Fruit fly (Drosophila melanogaster) whole organism, adult: Measurements from ENCODE around the gene Pp4-19C.
A peak's percentile ranks its signal among the peaks of the same experiment; 100 is the strongest.

Experiments used
- CG11617 ChIP-seq: fragments of 200-800 bp; sonication (Bioruptor generic); optimal IDR thresholded peaks from 2 replicates; lab custom pipeline; 2017; ENCODE audit warnings: mild to moderate bottlenecking, missing biosample characterization, missing genetic modification reagents, missing genetic modification characterization
- CG12768 ChIP-seq: fragments of 200-800 bp; sonication (Bioruptor generic); optimal IDR thresholded peaks from 2 replicates; lab custom pipeline; 2017; ENCODE audit warnings: missing biosample characterization, missing genetic modification characterization, mild to moderate bottlenecking, moderate library complexity, missing genetic modification reagents
- CG14711 ChIP-seq: fragments of 200-800 bp; sonication (Bioruptor generic); optimal IDR thresholded peaks from 2 replicates; lab custom pipeline; 2018; ENCODE audit warnings: missing biosample characterization, mild to moderate bottlenecking, missing genetic modification characterization, moderate library complexity
- CG1620 ChIP-seq: fragments of 200-800 bp; sonication (Bioruptor generic); optimal IDR thresholded peaks from 2 replicates; lab custom pipeline; 2016; ENCODE audit warnings: missing biosample characterization, missing genetic modification characterization
- CG33017 ChIP-seq: fragments of 200-800 bp; sonication (Bioruptor generic); optimal IDR thresholded peaks from 2 replicates; lab custom pipeline; 2018; ENCODE audit warnings: missing biosample characterization, mild to moderate bottlenecking, missing genetic modification characterization, moderate library complexity
- CG5204 ChIP-seq: fragments of 200-800 bp; sonication (Bioruptor generic); optimal IDR thresholded peaks from 2 replicates; lab custom pipeline; 2016; ENCODE audit warnings: missing biosample characterization, missing genetic modification characterization
- CG7045 ChIP-seq: fragments of 200-800 bp; sonication (Bioruptor generic); optimal IDR thresholded peaks from 2 replicates; lab custom pipeline; 2017; ENCODE audit warnings: missing biosample characterization, mild to moderate bottlenecking, missing genetic modification characterization
- CG7101 ChIP-seq: fragments of 200-800 bp; sonication (Bioruptor generic); optimal IDR thresholded peaks from 2 replicates; lab custom pipeline; 2018; ENCODE audit warnings: missing biosample characterization, mild to moderate bottlenecking, missing genetic modification characterization, moderate library complexity
- Clk ChIP-seq: fragments of 200-800 bp; sonication (Bioruptor generic); optimal IDR thresholded peaks from 2 replicates; lab custom pipeline; 2017; ENCODE audit warnings: missing biosample characterization, missing genetic modification characterization
- Crg-1 ChIP-seq: fragments of 200-800 bp; sonication (Bioruptor generic); optimal IDR thresholded peaks from 2 replicates; lab custom pipeline; 2016; ENCODE audit warnings: missing biosample characterization, missing genetic modification characterization
- Hr96 ChIP-seq: fragments of 200-800 bp; sonication (Bioruptor generic); optimal IDR thresholded peaks from 2 replicates; lab custom pipeline; 2016; ENCODE audit warnings: missing biosample characterization, missing genetic modification characterization
- Mnt ChIP-seq: fragments of 200-800 bp; sonication (Bioruptor generic); optimal IDR thresholded peaks from 2 replicates; lab custom pipeline; 2016; ENCODE audit warnings: missing biosample characterization, mild to moderate bottlenecking, missing genetic modification characterization
- bab1 ChIP-seq: fragments of 200-800 bp; sonication (Bioruptor generic); optimal IDR thresholded peaks from 3 replicates; lab custom pipeline; 2019; ENCODE audit warnings: missing biosample characterization, mild to moderate bottlenecking, missing genetic modification characterization, moderate library complexity
- cic ChIP-seq: fragments of 200-800 bp; sonication (Bioruptor generic); optimal IDR thresholded peaks from 2 replicates; lab custom pipeline; 2017; ENCODE audit warnings: missing biosample characterization, mild to moderate bottlenecking, missing genetic modification characterization, moderate library complexity
- cnc ChIP-seq, 2 experiments: fragments of >200 bp; optimal IDR thresholded peaks; 2 replicates each; lab custom pipeline; 2017
- kay ChIP-seq: fragments of 200-800 bp; sonication (Bioruptor generic); peaks from one replicate; lab custom pipeline; 2016; ENCODE audit warnings: missing biosample characterization, missing genetic modification characterization, borderline replicate concordance
- ovo ChIP-seq: fragments of 200-800 bp; sonication (Bioruptor generic); optimal IDR thresholded peaks from 2 replicates; lab custom pipeline; 2016; ENCODE audit warnings: missing biosample characterization, missing genetic modification characterization
- pad ChIP-seq: fragments of 200-800 bp; sonication (Bioruptor generic); optimal IDR thresholded peaks from 3 replicates; lab custom pipeline; 2017; ENCODE audit warnings: missing biosample characterization, missing genetic modification characterization, mild to moderate bottlenecking, moderate library complexity, missing genetic modification reagents
- tj ChIP-seq: fragments of 200-800 bp; sonication (Bioruptor generic); optimal IDR thresholded peaks from 3 replicates; lab custom pipeline; 2017; ENCODE audit warnings: missing biosample characterization, mild to moderate bottlenecking, missing genetic modification characterization, moderate library complexity
- toe ChIP-seq: fragments of 200-800 bp; sonication (Bioruptor generic); optimal IDR thresholded peaks from 2 replicates; lab custom pipeline; 2016; ENCODE audit warnings: missing biosample characterization, missing genetic modification characterization

The Pp4-19C gene

dm6 chrX:20394066-20394913 lies 29.5 kb downstream of the Pp4-19C start, which contains the start of gene HERC2:
HERC2 (plus strand) TSS chrX:20394395.
- TF ChIP-seq CG1620 (GFP tag; lab: Kevin White, UChicago) (peak; percentile 62), toe (GFP tag; lab: Kevin White, UChicago) (peak; percentile 52), Hr96 (GFP tag; lab: Kevin White, UChicago) (peak; percentile 62), pad (GFP tag; lab: Kevin White, UChicago) (peak; percentile 10), Mnt (GFP tag; lab: Kevin White, UChicago) (no peak), CG12768 (GFP tag; lab: Kevin White, UChicago) (no peak), CG5204 (peak; percentile 44), CG7045 (no peak)

dm6 chrX:20393580-20393979 lies 30.2 kb downstream of the Pp4-19C start, which contains the start of gene Syx16:
Syx16 (minus strand) TSS chrX:20393751.
- TF ChIP-seq Hr96 (GFP tag; lab: Kevin White, UChicago), result no peak
- no peak for TF ChIP-seq cic
- TF ChIP-seq tj (GFP tag; lab: Kevin White, UChicago), result no peak
- no peak for TF ChIP-seq Mnt (GFP tag; lab: Kevin White, UChicago)
- no peak for TF ChIP-seq cnc (optimal IDR thresholded peaks at IDR 0.05; lab: Kevin White, UChicago)
- TF ChIP-seq CG5204, result no peak
- TF ChIP-seq bab1, result no peak
- no peak for TF ChIP-seq Crg-1 (GFP tag; lab: Kevin White, UChicago)
- no peak for TF ChIP-seq CG1620 (GFP tag; lab: Kevin White, UChicago)
- no peak for TF ChIP-seq toe (GFP tag; lab: Kevin White, UChicago)
- TF ChIP-seq kay (GFP tag; lab: Kevin White, UChicago), result no peak
- no peak for TF ChIP-seq CG7101
- TF ChIP-seq CG11617, result no peak
- TF ChIP-seq CG33017 (tag; lab: Kevin White, UChicago), result no peak
- TF ChIP-seq ovo (GFP tag; lab: Kevin White, UChicago), result no peak
- no peak for TF ChIP-seq CG12768 (GFP tag; lab: Kevin White, UChicago)
- TF ChIP-seq CG14711 (tag; lab: Kevin White, UChicago), result no peak
- no peak for TF ChIP-seq Clk (GFP tag; lab: Kevin White, UChicago)
- TF ChIP-seq pad (GFP tag; lab: Kevin White, UChicago), result no peak
- TF ChIP-seq CG7045, result no peak

- TF ChIP-seq Crg-1 (GFP tag; lab: Kevin White, UChicago) (no peak), Mnt (GFP tag; lab: Kevin White, UChicago) (peak; percentile 99), CG5204 (no peak), pad (GFP tag; lab: Kevin White, UChicago) (no peak), Clk (GFP tag; lab: Kevin White, UChicago) (no peak), CG14711 (tag; lab: Kevin White, UChicago) (no peak), bab1 (peak; percentile 42), CG12768 (GFP tag; lab: Kevin White, UChicago) (no peak), tj (GFP tag; lab: Kevin White, UChicago) (no peak), cnc (optimal IDR thresholded peaks at IDR 0.05; lab: Kevin White, UChicago) (no peak), kay (GFP tag; lab: Kevin White, UChicago) (no peak), Hr96 (GFP tag; lab: Kevin White, UChicago) (no peak)
Observed at dm6 chrX:20391230-20391629, 32.6 kb downstream of the Pp4-19C start.

- no peak for TF ChIP-seq Hr96 (GFP tag; lab: Kevin White, UChicago)
- no peak for TF ChIP-seq kay (GFP tag; lab: Kevin White, UChicago)
- no peak for TF ChIP-seq bab1
- no peak for TF ChIP-seq tj (GFP tag; lab: Kevin White, UChicago)
- TF ChIP-seq CG33017 (tag; lab: Kevin White, UChicago), result no peak
- no peak for TF ChIP-seq CG12768 (GFP tag; lab: Kevin White, UChicago)
- no peak for TF ChIP-seq CG14711 (tag; lab: Kevin White, UChicago)
- TF ChIP-seq CG11617, result no peak
- no peak for TF ChIP-seq Crg-1 (GFP tag; lab: Kevin White, UChicago)
- no peak for TF ChIP-seq toe (GFP tag; lab: Kevin White, UChicago)
- no peak for TF ChIP-seq Clk (GFP tag; lab: Kevin White, UChicago)
- TF ChIP-seq Mnt (GFP tag; lab: Kevin White, UChicago), result no peak
- no peak for TF ChIP-seq CG7101
- no peak for TF ChIP-seq cnc (optimal IDR thresholded peaks at IDR 0.05; lab: Kevin White, UChicago)
- TF ChIP-seq CG1620 (GFP tag; lab: Kevin White, UChicago), result no peak
- no peak for TF ChIP-seq CG5204
- TF ChIP-seq CG7045, result no peak
Observed at dm6 chrX:20390706-20391105, 33.1 kb downstream of the Pp4-19C start, which contains the start of gene jb. jb (minus strand) TSS chrX:20390806.

dm6 chrX:20389633-20390032 lies 34.2 kb downstream of the Pp4-19C start:
- no peak for TF ChIP-seq bab1
- no peak for TF ChIP-seq CG11617
- TF ChIP-seq CG5204, result no peak
- TF ChIP-seq CG7101, result no peak
- no peak for TF ChIP-seq toe (GFP tag; lab: Kevin White, UChicago)
- TF ChIP-seq CG12768 (GFP tag; lab: Kevin White, UChicago), result no peak
- no peak for TF ChIP-seq cic
- no peak for TF ChIP-seq ovo (GFP tag; lab: Kevin White, UChicago)
- TF ChIP-seq Hr96 (GFP tag; lab: Kevin White, UChicago), result no peak
- no peak for TF ChIP-seq CG1620 (GFP tag; lab: Kevin White, UChicago)
- no peak for TF ChIP-seq Mnt (GFP tag; lab: Kevin White, UChicago)

dm6 chrX:20385865-20386264 lies 37.9 kb downstream of the Pp4-19C start:
- TF ChIP-seq bab1 (no peak), tj (GFP tag; lab: Kevin White, UChicago) (no peak), Crg-1 (GFP tag; lab: Kevin White, UChicago) (no peak), cnc (optimal IDR thresholded peaks at IDR 0.05; lab: Kevin White, UChicago) (no peak), ovo (GFP tag; lab: Kevin White, UChicago) (no peak), CG33017 (tag; lab: Kevin White, UChicago) (no peak), Hr96 (GFP tag; lab: Kevin White, UChicago) (no peak), CG12768 (GFP tag; lab: Kevin White, UChicago) (no peak), kay (GFP tag; lab: Kevin White, UChicago) (no peak), pad (GFP tag; lab: Kevin White, UChicago) (no peak), CG1620 (GFP tag; lab: Kevin White, UChicago) (no peak), CG14711 (tag; lab: Kevin White, UChicago) (no peak)
